Worm (Caenorhabditis elegans) whole organism, dauer: ENCODE results near the gene rps-4.

ENCODE experiments used
- unc-62 ChIP-seq: sonication (generic microtip); optimal IDR thresholded peaks from 2 replicates; lab custom pipeline; 2017; ENCODE audit warnings: missing biosample characterization, missing genetic modification reagents, missing genetic modification characterization

The rps-4 gene

ce11 chrIV:7044552-7045139 lies 39.8 kb downstream of the rps-4 start, which contains the start of gene tin-9.1:
tin-9.1 (minus strand) TSS chrIV:7044602.
- TF ChIP-seq unc-62 (GFP tag; lab: Kevin White, UChicago) = no peak

ce11 chrIV:7043430-7043829 lies 41.1 kb downstream of the rps-4 start:
- no peak for TF ChIP-seq unc-62 (GFP tag; lab: Kevin White, UChicago)

DNA sequence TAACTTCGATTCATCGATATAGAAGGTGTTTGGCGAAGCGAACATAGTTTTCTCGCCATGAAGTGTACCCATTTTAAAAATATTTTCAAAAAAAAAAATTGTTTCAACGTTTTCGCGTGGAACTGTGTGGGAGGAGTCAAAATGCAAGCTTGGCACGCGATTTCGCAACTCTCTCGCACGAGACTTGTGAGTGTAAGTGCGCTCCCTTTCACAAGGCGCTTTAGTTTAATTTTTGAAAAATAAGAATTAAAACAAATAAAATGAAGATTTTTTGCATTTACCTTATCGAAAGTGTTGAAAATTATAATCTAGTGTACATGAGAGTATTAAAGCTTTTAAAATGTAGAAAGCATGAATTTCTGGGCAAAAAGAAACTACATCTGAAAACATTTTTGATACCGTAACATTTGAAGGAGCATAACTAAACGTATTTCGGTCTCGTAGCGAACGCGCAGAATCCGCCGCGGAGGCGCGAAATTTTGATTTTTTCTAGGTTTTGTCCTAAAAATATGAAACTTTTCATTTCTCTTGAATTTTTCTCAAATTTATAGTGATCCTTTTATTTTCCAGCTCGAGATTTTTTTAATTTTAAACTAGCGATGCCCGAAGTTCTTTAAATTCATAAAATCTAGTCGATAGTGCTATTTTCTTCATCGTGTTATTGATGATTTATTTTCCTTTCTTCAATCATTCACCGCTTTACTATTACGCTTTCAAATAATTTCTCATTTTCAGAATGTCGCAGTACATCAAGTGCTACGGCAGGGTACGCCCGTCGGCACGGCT lies 44.8 kb downstream of the rps-4 start, which contains the start of the genes cogc-2 and klp-18:
Gene cogc-2 (minus strand): TSS at position 105 of the 786 bp plus-strand sequence.
Gene klp-18 (plus strand): TSS at position 736 of the 786 bp plus-strand sequence.
- TF ChIP-seq unc-62 (GFP tag; lab: Kevin White, UChicago) = no peak

ce11 chrIV:7036790-7037189 lies 47.7 kb downstream of the rps-4 start, which contains the start of gene ufl-1:
ufl-1 (minus strand) TSS chrIV:7036859.
- TF ChIP-seq unc-62 (GFP tag; lab: Kevin White, UChicago) = no peak

DNA sequence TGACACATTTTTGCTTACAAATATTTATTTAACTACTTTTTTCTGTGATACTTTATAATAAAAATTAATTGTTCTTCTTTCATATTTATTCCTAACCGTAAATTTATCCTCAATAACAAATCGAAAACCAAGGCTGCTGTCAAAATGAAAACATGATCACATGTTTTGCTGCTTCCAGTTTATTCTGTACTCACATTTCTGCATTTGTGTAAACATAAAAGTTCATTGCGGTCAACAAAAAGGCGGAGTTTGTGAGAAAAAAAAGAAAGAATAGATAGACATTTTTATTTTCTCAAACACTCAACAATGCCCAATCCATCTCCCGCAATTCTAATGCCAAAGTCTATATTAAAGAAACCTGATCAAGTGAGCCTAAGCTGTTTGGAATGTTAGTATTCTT lies 48.7 kb downstream of the rps-4 start, which contains the start of gene C06G3.3:
Gene C06G3.3 (plus strand): TSS at position 301 of the 400 bp plus-strand sequence.
- TF ChIP-seq unc-62 (GFP tag; lab: Kevin White, UChicago) = no peak
